Worm (Caenorhabditis elegans) whole organism, L4/young adult: ENCODE data around the gene msp-113.
"Not testable (repeated sequence)": the region's sequence is repeated elsewhere in the genome, so short reads cannot be mapped to it uniquely, and the experiment has no call there.

Experiments used
- W03F9.2 ChIP-seq: fragments of 150-350 bp; optimal IDR thresholded peaks from 2 replicates; lab custom pipeline; 2014; ENCODE audit warnings: missing biosample characterization, missing genetic modification characterization
- dao-5 ChIP-seq: sonication (generic microtip); optimal IDR thresholded peaks from 2 replicates; lab custom pipeline; 2016; ENCODE audit warnings: missing genotype, missing genetic modification characterization, moderate library complexity, missing compliant biosample characterization
- him-1 ChIP-seq: sonication (generic microtip); optimal IDR thresholded peaks from 2 replicates; lab custom pipeline; 2016; ENCODE audit warnings: missing genotype, missing genetic modification reagents, missing genetic modification characterization, missing compliant biosample characterization

DNA sequence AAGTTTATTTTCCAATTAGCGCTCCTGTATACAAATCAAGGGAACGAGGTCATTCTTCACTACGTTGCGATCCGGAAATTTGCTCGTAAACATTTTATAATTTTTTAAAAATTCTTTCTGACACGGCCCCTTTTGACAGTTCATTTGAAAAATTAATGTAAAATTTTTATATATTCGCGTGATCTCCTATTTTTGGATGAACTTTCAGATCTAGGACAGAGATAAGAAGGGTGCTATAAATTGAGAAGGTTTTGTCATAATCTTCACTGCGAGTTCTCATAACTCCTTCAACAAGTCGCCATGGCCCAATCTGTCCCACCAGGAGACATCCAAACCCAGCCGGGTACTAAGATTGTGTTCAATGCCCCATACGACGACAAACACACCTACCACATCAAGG lies 37.5 kb upstream of the msp-113 start, which contains the start of gene msp-19:
- not testable (repeated sequence) for TF ChIP-seq him-1, dao-5, W03F9.2 (tag; lab: Kevin White, UChicago)
